Fruit fly (Drosophila melanogaster) whole organism, embryonic: ENCODE measurements around the gene CG18281.

ENCODE experiments used
- Adf1 ChIP-seq: fragments of 200-800 bp; sonication (Bioruptor generic); IDR thresholded peaks from 2 replicates; pipeline ENCODE4 v1.3.6; 2022; ENCODE audit warnings: missing biosample characterization, missing genetic modification characterization
- Bteb2 ChIP-seq: fragments of 200-800 bp; sonication (Bioruptor generic); optimal IDR thresholded peaks from 2 replicates; lab custom pipeline; 2016; ENCODE audit warnings: missing biosample characterization, missing genetic modification characterization
- CG10267 ChIP-seq: fragments of 200-800 bp; sonication (Bioruptor generic); optimal IDR thresholded peaks from 2 replicates; lab custom pipeline; 2018; ENCODE audit warnings: missing biosample characterization, mild to moderate bottlenecking, missing genetic modification characterization, moderate library complexity
- CG10366 ChIP-seq: fragments of 200-800 bp; sonication (Bioruptor generic); IDR thresholded peaks from 2 replicates; pipeline ENCODE4 v1.3.6; 2022; ENCODE audit warnings: missing biosample characterization, missing genetic modification characterization
- CG10462 ChIP-seq: fragments of 200-800 bp; sonication (Bioruptor generic); optimal IDR thresholded peaks from 2 replicates; lab custom pipeline; 2016; ENCODE audit warnings: missing biosample characterization, missing genetic modification characterization
- CG10654 ChIP-seq: fragments of 200-800 bp; sonication (Bioruptor generic); optimal IDR thresholded peaks from 2 replicates; lab custom pipeline; 2016; ENCODE audit warnings: missing biosample characterization, missing genetic modification characterization
- CG11456 ChIP-seq: fragments of 200-800 bp; sonication (Bioruptor generic); IDR thresholded peaks from 3 replicates; pipeline ENCODE4 v1.3.6; 2022; ENCODE audit warnings: missing biosample characterization, missing genetic modification characterization
- CG13287 ChIP-seq: fragments of 200-800 bp; sonication (Bioruptor generic); IDR thresholded peaks from 2 replicates; pipeline ENCODE4 v1.3.6; 2022; ENCODE audit warnings: missing biosample characterization, missing genetic modification characterization; ENCODE audit not compliant: partially characterized antibody
- CG1529 ChIP-seq: fragments of 200-800 bp; sonication (Bioruptor generic); optimal IDR thresholded peaks from 3 replicates; lab custom pipeline; 2018; ENCODE audit warnings: missing biosample characterization, missing genetic modification characterization
- CG15479 ChIP-seq: fragments of 200-800 bp; sonication (Bioruptor generic); optimal IDR thresholded peaks from 3 replicates; lab custom pipeline; 2019; ENCODE audit warnings: missing biosample characterization, mild to moderate bottlenecking, missing genetic modification characterization, moderate library complexity
- CG16863 ChIP-seq: fragments of 200-800 bp; sonication (Bioruptor generic); optimal IDR thresholded peaks from 3 replicates; lab custom pipeline; 2016; ENCODE audit warnings: missing biosample characterization, missing genetic modification characterization
- CG17568 ChIP-seq: fragments of 200-800 bp; sonication (Bioruptor generic); optimal IDR thresholded peaks from 2 replicates; lab custom pipeline; 2018; ENCODE audit warnings: missing biosample characterization, mild to moderate bottlenecking, missing genetic modification characterization, moderate library complexity
- CG2712 ChIP-seq: fragments of 200-800 bp; optimal IDR thresholded peaks from 3 replicates; lab custom pipeline; 2019; ENCODE audit warnings: missing biosample characterization, mild to moderate bottlenecking, missing genetic modification characterization, moderate library complexity
- CG2875 ChIP-seq: fragments of 200-800 bp; sonication (Bioruptor generic); optimal IDR thresholded peaks from 2 replicates; lab custom pipeline; 2017; ENCODE audit warnings: missing biosample characterization, mild to moderate bottlenecking, missing genetic modification characterization, missing genetic modification reagents
- CG2889 ChIP-seq: fragments of 200-800 bp; sonication (Bioruptor generic); IDR thresholded peaks from 3 replicates; pipeline ENCODE4 v1.3.6; 2022; ENCODE audit warnings: missing biosample characterization, missing genetic modification characterization
- CG3065 ChIP-seq: fragments of 200-800 bp; sonication (Bioruptor generic); optimal IDR thresholded peaks from 2 replicates; lab custom pipeline; 2016; ENCODE audit warnings: missing biosample characterization, missing genetic modification characterization
- CG34422 ChIP-seq: fragments of 200-800 bp; sonication (Bioruptor generic); IDR thresholded peaks from 3 replicates; pipeline ENCODE4 v1.3.6; 2022; ENCODE audit warnings: missing biosample characterization, missing genetic modification characterization
- CG4404 ChIP-seq: fragments of 200-800 bp; sonication (Bioruptor generic); IDR thresholded peaks from 2 replicates; pipeline ENCODE4 v1.3.6; 2022; ENCODE audit warnings: missing biosample characterization, missing genetic modification characterization
- CG7271 ChIP-seq: fragments of 200-800 bp; sonication (Bioruptor generic); optimal IDR thresholded peaks from 2 replicates; lab custom pipeline; 2018; ENCODE audit warnings: missing biosample characterization, mild to moderate bottlenecking, missing genetic modification characterization, moderate library complexity
- CG8359 ChIP-seq: fragments of 200-800 bp; sonication (Bioruptor generic); optimal IDR thresholded peaks from 2 replicates; lab custom pipeline; 2017; ENCODE audit warnings: missing biosample characterization, mild to moderate bottlenecking, missing genetic modification characterization, borderline replicate concordance
- CG8388 ChIP-seq: fragments of 200-800 bp; sonication (Bioruptor generic); optimal IDR thresholded peaks from 2 replicates; lab custom pipeline; 2019; ENCODE audit warnings: missing biosample characterization, mild to moderate bottlenecking, missing genetic modification characterization, moderate library complexity
- Dbx ChIP-seq: fragments of 200-800 bp; sonication (Bioruptor generic); IDR thresholded peaks from 3 replicates; pipeline ENCODE4 v1.3.6; 2022; ENCODE audit warnings: missing biosample characterization, missing genetic modification characterization
- Elba2 ChIP-seq: fragments of 200-800 bp; sonication (Bioruptor generic); optimal IDR thresholded peaks from 3 replicates; lab custom pipeline; 2016; ENCODE audit warnings: missing biosample characterization, missing genetic modification characterization
- Ets65A ChIP-seq: fragments of 200-800 bp; sonication (Bioruptor generic); peaks from one replicate; lab custom pipeline; 2016; ENCODE audit warnings: missing biosample characterization, missing genetic modification characterization
- Ets97D ChIP-seq: fragments of 200-800 bp; sonication (Bioruptor generic); optimal IDR thresholded peaks from 3 replicates; lab custom pipeline; 2016; ENCODE audit warnings: missing biosample characterization, missing genetic modification characterization
- HHEX ChIP-seq: fragments of 200-800 bp; sonication (Bioruptor generic); optimal IDR thresholded peaks from 3 replicates; lab custom pipeline; 2017; ENCODE audit warnings: missing biosample characterization, mild to moderate bottlenecking, missing genetic modification characterization, missing genetic modification reagents
- HLHmδ ChIP-seq: fragments of 200-800 bp; sonication (Bioruptor generic); optimal IDR thresholded peaks from 2 replicates; lab custom pipeline; 2018; ENCODE audit warnings: missing biosample characterization, mild to moderate bottlenecking, missing genetic modification characterization, moderate library complexity
- Hr3 ChIP-seq: fragments of 200-800 bp; sonication (Bioruptor generic); optimal IDR thresholded peaks from 3 replicates; lab custom pipeline; 2016; ENCODE audit warnings: missing biosample characterization, missing genetic modification characterization
- NC2β ChIP-seq: fragments of 200-800 bp; sonication (Bioruptor generic); optimal IDR thresholded peaks from 2 replicates; lab custom pipeline; 2016; ENCODE audit warnings: missing biosample characterization, missing genetic modification characterization
- Neu2 ChIP-seq: fragments of 200-800 bp; sonication (Bioruptor generic); optimal IDR thresholded peaks from 3 replicates; lab custom pipeline; 2016; ENCODE audit warnings: missing biosample characterization, missing genetic modification characterization, borderline replicate concordance
- Nf-YB ChIP-seq: fragments of 200-800 bp; sonication (Bioruptor generic); optimal IDR thresholded peaks from 3 replicates; lab custom pipeline; 2019; ENCODE audit warnings: missing biosample characterization, mild to moderate bottlenecking, missing genetic modification characterization, moderate library complexity
- Optix ChIP-seq: fragments of 200-800 bp; sonication (Bioruptor generic); IDR thresholded peaks from 3 replicates; pipeline ENCODE4 v1.3.6; 2022; ENCODE audit warnings: missing biosample characterization, missing genetic modification characterization
- Sox102F ChIP-seq: fragments of 200-800 bp; sonication (Bioruptor generic); optimal IDR thresholded peaks from 2 replicates; lab custom pipeline; 2018; ENCODE audit warnings: missing biosample characterization, mild to moderate bottlenecking, missing genetic modification characterization, moderate library complexity
- Usf ChIP-seq: fragments of 200-800 bp; sonication (Bioruptor generic); optimal IDR thresholded peaks from 2 replicates; lab custom pipeline; 2017; ENCODE audit warnings: missing genotype, missing biosample characterization, missing genetic modification characterization
- ab ChIP-seq: fragments of 200-800 bp; sonication (Bioruptor generic); optimal IDR thresholded peaks from 2 replicates; lab custom pipeline; 2016; ENCODE audit warnings: missing biosample characterization, missing genetic modification characterization
- bowl ChIP-seq: fragments of 200-800 bp; sonication (Bioruptor generic); IDR thresholded peaks from 2 replicates; pipeline ENCODE4 v1.3.6; 2022; ENCODE audit warnings: missing biosample characterization, missing genetic modification characterization
- caup ChIP-seq: fragments of 200-800 bp; sonication (Bioruptor generic); optimal IDR thresholded peaks from 3 replicates; lab custom pipeline; 2017; ENCODE audit warnings: missing biosample characterization, mild to moderate bottlenecking, missing genetic modification characterization, moderate library complexity; ENCODE audit not compliant: severe bottlenecking
- chm ChIP-seq: fragments of 200-800 bp; sonication (Bioruptor generic); IDR thresholded peaks from 2 replicates; pipeline ENCODE4 v1.3.6; 2022; ENCODE audit warnings: missing biosample characterization, missing genetic modification characterization
- ci ChIP-seq: fragments of 200-800 bp; sonication (Bioruptor generic); IDR thresholded peaks from 3 replicates; pipeline ENCODE4 v1.3.6; 2022; ENCODE audit warnings: missing biosample characterization, missing genetic modification characterization
- eyg ChIP-seq: fragments of 200-800 bp; sonication (Bioruptor generic); optimal IDR thresholded peaks from 3 replicates; lab custom pipeline; 2016; ENCODE audit warnings: missing biosample characterization, missing genetic modification characterization
- fd102C ChIP-seq: fragments of 200-800 bp; sonication (Bioruptor generic); optimal IDR thresholded peaks from 2 replicates; lab custom pipeline; 2018; ENCODE audit warnings: missing biosample characterization, mild to moderate bottlenecking, missing genetic modification characterization, moderate library complexity
- onecut ChIP-seq: fragments of 200-800 bp; sonication (Bioruptor generic); IDR thresholded peaks from 2 replicates; pipeline ENCODE4 v1.3.6; 2022; ENCODE audit warnings: missing biosample characterization, missing genetic modification characterization
- prd ChIP-seq, 3 experiments: fragments of >200 bp in 2 of 3; fragments of 200-800 bp in 1 of 3; sonication (Bioruptor generic) in 1 of 3; optimal IDR thresholded peaks in 2 of 3; IDR thresholded peaks in 1 of 3; 2 replicates in 2 of 3; 3 replicates in 1 of 3; pipeline versions ENCODE4 v1.3.6 to Lab custom; 2017 to 2022; ENCODE audit warnings: missing biosample characterization in 1 of 3, missing genetic modification characterization in 1 of 3
- salm ChIP-seq: fragments of 200-800 bp; sonication (Bioruptor generic); optimal IDR thresholded peaks from 2 replicates; lab custom pipeline; 2018; ENCODE audit warnings: missing biosample characterization, mild to moderate bottlenecking, missing genetic modification characterization
- sna ChIP-seq: fragments of 200-800 bp; sonication (Bioruptor generic); IDR thresholded peaks from 2 replicates; pipeline ENCODE4 v1.3.6; 2022; ENCODE audit warnings: missing biosample characterization, missing genetic modification characterization; ENCODE audit not compliant: partially characterized antibody
- stc ChIP-seq: fragments of 200-800 bp; sonication (Bioruptor generic); IDR thresholded peaks from 2 replicates; pipeline ENCODE4 v1.3.6; 2022; ENCODE audit warnings: missing biosample characterization, missing genetic modification characterization
- tap ChIP-seq: fragments of 200-800 bp; optimal IDR thresholded peaks from 3 replicates; lab custom pipeline; 2019; ENCODE audit warnings: missing biosample characterization, mild to moderate bottlenecking, missing genetic modification characterization, moderate library complexity
- trh ChIP-seq: fragments of 200-800 bp; sonication (Bioruptor generic); optimal IDR thresholded peaks from 2 replicates; lab custom pipeline; 2016; ENCODE audit warnings: missing biosample characterization, missing genetic modification characterization

Gene CG18281

dm6 chr3L:20540182-20540974 is 40.7 kb downstream of the CG18281 start, which contains the start of gene Rcd2 (continued):
- TF ChIP-seq CG10267 (tag; lab: Kevin White, UChicago) (peak; percentile 78), CG15479 (GFP tag; lab: Kevin White, UChicago) (peak; percentile 29), ab (no peak), Usf (GFP tag; lab: Kevin White, UChicago) (no peak), Hr3 (GFP tag; lab: Kevin White, UChicago) (peak; percentile 59), Dbx (GFP tag; lab: Robert Waterston, UW) (peak; percentile 86), chm (GFP tag; lab: Robert Waterston, UW) (no peak; the same call in 1 of the 2 replicates), CG1529 (GFP tag; lab: Kevin White, UChicago) (peak; percentile 50), CG10654 (peak; percentile 61), CG2889 (peak; percentile 42; the same call in 1 of the 3 replicates), CG10462 (peak; percentile 12), caup (peak; percentile 88), Neu2 (no peak), trh (GFP tag; lab: Kevin White, UChicago) (no peak), CG2875 (peak; percentile 46), CG34422 (0 out of 3 replicates have a peak, but pooled peaks have one; percentile 63), Elba2 (GFP tag; lab: Kevin White, UChicago) (no peak), HHEX (GFP tag; lab: Kevin White, UChicago) (peak; percentile 76), CG8359 (peak; percentile 29), Nf-YB (GFP tag; lab: Kevin White, UChicago) (peak; percentile 72), prd (optimal IDR thresholded peaks at IDR 0.05; lab: Kevin White, UChicago) (no peak), prd (GFP tag; IDR thresholded peaks at IDR 0.05; lab: Robert Waterston, UW) (peak; percentile 83), CG10366 (GFP tag; lab: Robert Waterston, UW) (peak; percentile 61), CG8388 (peak; percentile 67), Ets97D (peak; percentile 60), Sox102F (GFP tag; lab: Kevin White, UChicago) (peak; percentile 84), CG2712 (tag; lab: Kevin White, UChicago) (peak; percentile 86), stc (GFP tag; lab: Robert Waterston, UW) (peak; percentile 83), sna (GFP tag; lab: Robert Waterston, UW) (peak; percentile 91), CG3065 (GFP tag; lab: Kevin White, UChicago) (no peak), Adf1 (GFP tag; lab: Robert Waterston, UW) (peak; percentile 50; the same call in 1 of the 2 replicates), CG17568 (peak; percentile 85), Ets65A (GFP tag; lab: Kevin White, UChicago) (peak; percentile 28), ci (GFP tag; lab: Robert Waterston, UW) (peak; percentile 51; the same call in 2 of the 3 replicates), HLHmδ (GFP tag; lab: Kevin White, UChicago) (no peak), CG11456 (GFP tag; lab: Robert Waterston, UW) (0 out of 3 replicates have a peak, but pooled peaks have one; percentile 23), salm (tag; lab: Kevin White, UChicago) (peak; percentile 85), onecut (GFP tag; lab: Robert Waterston, UW) (peak; percentile 43; the same call in 1 of the 2 replicates), bowl (GFP tag; lab: Robert Waterston, UW) (no peak), CG7271 (peak; percentile 58), Bteb2 (GFP tag; lab: Kevin White, UChicago) (peak; percentile 66), Optix (no peak), CG4404 (GFP tag; lab: Robert Waterston, UW) (no peak), NC2β (GFP tag; lab: Kevin White, UChicago) (peak; percentile 14), fd102C (peak; percentile 57), CG13287 (GFP tag; lab: Robert Waterston, UW) (peak; percentile 94), CG16863 (GFP tag; lab: Kevin White, UChicago) (no peak), eyg (GFP tag; lab: Kevin White, UChicago) (peak; percentile 61), tap (tag; lab: Kevin White, UChicago) (peak; percentile 82)
